Worm (Caenorhabditis elegans): ENCODE measurements around the gene crn-5.

crn-5 gene

DNA sequence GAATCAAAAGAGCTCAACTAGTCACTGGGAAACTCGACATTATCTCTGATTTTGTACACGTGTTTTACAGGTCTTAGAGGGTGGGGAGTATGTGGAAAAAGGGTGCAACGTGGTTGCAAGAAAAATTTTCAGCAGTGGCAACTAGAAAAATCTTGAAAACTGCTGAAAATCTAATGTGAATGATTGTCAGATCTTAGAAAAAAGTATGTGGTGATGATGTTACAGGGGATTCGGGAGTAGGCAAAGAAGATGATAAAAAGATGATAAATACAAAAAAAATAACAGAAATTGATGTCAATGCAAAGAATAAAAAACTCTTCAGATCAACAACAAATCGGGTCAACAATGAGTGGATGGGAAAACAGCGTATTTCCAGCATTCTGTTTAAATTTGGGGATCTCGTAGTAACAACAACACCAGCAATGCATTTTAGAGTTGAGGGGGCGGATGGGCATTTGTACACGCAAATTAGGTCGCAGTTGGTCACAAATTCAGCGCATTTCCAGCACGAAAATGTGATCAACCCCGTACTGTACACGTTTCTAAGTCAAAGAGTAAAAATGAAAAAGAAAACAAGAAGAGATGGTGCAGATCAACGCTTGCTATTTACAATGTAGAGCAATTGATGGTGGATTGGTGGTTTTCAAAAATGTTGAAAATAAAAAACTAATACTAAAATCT, 49.0 kb upstream of the crn-5 start (continued):
- TF ChIP-seq tlf-1 (GFP tag; optimal IDR thresholded peaks at IDR 0.05): no peak
- TF ChIP-seq die-1 (tag; optimal IDR thresholded peaks at IDR 0.05): no peak
- no peak for TF ChIP-seq rpc-1 (optimal IDR thresholded peaks at IDR 0.05)
- TF ChIP-seq rpc-1 (tag; optimal IDR thresholded peaks at IDR 0.05): no peak
- TF ChIP-seq nfya-2 (GFP tag; IDR thresholded peaks at IDR 0.05): no peak
- no peak for TF ChIP-seq madf-8 (GFP tag; conservative IDR thresholded peaks at IDR 0.05)
- no peak for TF ChIP-seq mxl-1 (tag; optimal IDR thresholded peaks at IDR 0.05)
- TF ChIP-seq ztf-18 (tag; optimal IDR thresholded peaks at IDR 0.05): no peak
- peak; percentile 38; the same call in 1 of the 2 replicates for TF ChIP-seq dox-1 (GFP tag; IDR thresholded peaks at IDR 0.05)
- TF ChIP-seq aptf-2 (GFP tag; conservative IDR thresholded peaks at IDR 0.05): no peak
- peak; percentile 60 for TF ChIP-seq F52B5.7 (tag; optimal IDR thresholded peaks at IDR 0.05)
- 0 out of 2 replicates have a peak, but pooled peaks have one; percentile 58 for TF ChIP-seq hlh-26 (GFP tag; conservative IDR thresholded peaks at IDR 0.05)
- peak; percentile 27; the same call in 1 of the 2 replicates for TF ChIP-seq ztf-25 (GFP tag; IDR thresholded peaks at IDR 0.05)
- TF ChIP-seq attf-6 (GFP tag; IDR thresholded peaks at IDR 0.05): no peak
- TF ChIP-seq T26A5.8 (tag; optimal IDR thresholded peaks at IDR 0.05): no peak
- no peak for TF ChIP-seq C17E4.6 (GFP tag; IDR thresholded peaks at IDR 0.05)
- TF ChIP-seq bed-2 (GFP tag; IDR thresholded peaks at IDR 0.05): no peak
- TF ChIP-seq ZK185.1 (tag; optimal IDR thresholded peaks at IDR 0.05; ENCODE audit: poor library complexity, severe bottlenecking): peak; percentile 36
- no peak for TF ChIP-seq ceh-40 (GFP tag; IDR thresholded peaks at IDR 0.05)
- TF ChIP-seq unc-130 (GFP tag; optimal IDR thresholded peaks at IDR 0.05): no peak
- peak; percentile 39; the same call in 1 of the 2 replicates for TF ChIP-seq attf-3 (GFP tag; conservative IDR thresholded peaks at IDR 0.05)
- TF ChIP-seq F37B4.10 (GFP tag; IDR thresholded peaks at IDR 0.05): 0 out of 2 replicates have a peak, but pooled peaks have one; percentile 60
- no peak for TF ChIP-seq sdz-38 (tag; optimal IDR thresholded peaks at IDR 0.05)
- no peak for TF ChIP-seq Y53G8AR.9 (GFP tag; conservative IDR thresholded peaks at IDR 0.05)
- TF ChIP-seq hmg-20 (GFP tag; IDR thresholded peaks at IDR 0.05): no peak
- TF ChIP-seq ccch-3 (GFP tag; optimal IDR thresholded peaks at IDR 0.05): no peak
- peak; percentile 53 for TF ChIP-seq ets-4 (GFP tag; optimal IDR thresholded peaks at IDR 0.05)
- TF ChIP-seq chd-7 (tag; optimal IDR thresholded peaks at IDR 0.05): peak; percentile 20
- peak; percentile 33 for TF ChIP-seq tbp1 (GFP tag; optimal IDR thresholded peaks at IDR 0.05)
- no peak for TF ChIP-seq egrh-3 (GFP tag; IDR thresholded peaks at IDR 0.05)
- 0 out of 2 replicates have a peak, but pooled peaks have one; percentile 19 for TF ChIP-seq rcor-1 (GFP tag; IDR thresholded peaks at IDR 0.05)
- TF ChIP-seq ceh-27 (GFP tag; optimal IDR thresholded peaks at IDR 0.05): no peak
- TF ChIP-seq nhr-120 (GFP tag; IDR thresholded peaks at IDR 0.05): no peak
- TF ChIP-seq lsy-27 (tag; optimal IDR thresholded peaks at IDR 0.05; ENCODE audit: borderline replicate concordance, insufficient read depth): no peak
- TF ChIP-seq nfya-1 (tag; optimal IDR thresholded peaks at IDR 0.05; ENCODE audit: borderline replicate concordance, insufficient read depth): no peak
- TF ChIP-seq lag-1 (GFP tag; IDR thresholded peaks at IDR 0.05): no peak
- TF ChIP-seq snpc-1.1 (tag; optimal IDR thresholded peaks at IDR 0.05; ENCODE audit: insufficient read depth): no peak
- no peak for TF ChIP-seq Y79H2A.3 (GFP tag; conservative IDR thresholded peaks at IDR 0.05)
- TF ChIP-seq madf-10 (tag; optimal IDR thresholded peaks at IDR 0.05): no peak
- no peak; the same call in 1 of the 2 replicates for TF ChIP-seq B0336.3 (GFP tag; IDR thresholded peaks at IDR 0.05)
- TF ChIP-seq nfyb-1 (GFP tag; IDR thresholded peaks at IDR 0.05): no peak
- no peak for TF ChIP-seq lin-54 (GFP tag; optimal IDR thresholded peaks at IDR 0.05)
- no peak for TF ChIP-seq ztf-3 (GFP tag; optimal IDR thresholded peaks at IDR 0.05)
- peak; percentile 24 for TF ChIP-seq atf-7 (tag; optimal IDR thresholded peaks at IDR 0.05)
